Worm (Caenorhabditis elegans) whole organism, young adult: ENCODE data around the gene ceeh-1.

Source experiments
- B0035.1 ChIP-seq: sonication (generic microtip); optimal IDR thresholded peaks from 2 replicates; lab custom pipeline; 2016; ENCODE audit warnings: missing genetic modification characterization, mild to moderate bottlenecking, missing compliant biosample characterization, missing genotype, missing genetic modification reagents
- B0336.3 ChIP-seq: fragments of 200-800 bp; sonication (Bioruptor generic); IDR thresholded peaks from 2 replicates; pipeline ENCODE4 v1.3.6; 2022; ENCODE audit warnings: missing genetic modification characterization, missing compliant biosample characterization
- C06A6.2 ChIP-seq: fragments of 200-800 bp; sonication (Bioruptor generic); conservative IDR thresholded peaks from 2 replicates; pipeline ENCODE4 v1.3.6; 2022; ENCODE audit warnings: missing genetic modification characterization, missing compliant biosample characterization
- D2030.7 ChIP-seq: fragments of 200-800 bp; sonication (Bioruptor generic); IDR thresholded peaks from 2 replicates; pipeline ENCODE4 v1.3.6; 2022; ENCODE audit warnings: missing genetic modification reagents, missing genetic modification characterization, missing compliant biosample characterization
- F10E7.11 ChIP-seq: sonication (generic microtip); optimal IDR thresholded peaks from 2 replicates; lab custom pipeline; 2017; ENCODE audit warnings: mild to moderate bottlenecking, missing genetic modification characterization, moderate library complexity, missing compliant biosample characterization
- F23B12.7 ChIP-seq: sonication (generic microtip); optimal IDR thresholded peaks from 2 replicates; lab custom pipeline; 2017; ENCODE audit warnings: missing genetic modification characterization, mild to moderate bottlenecking, missing compliant biosample characterization, antibody characterized with exemption, moderate library complexity; ENCODE audit not compliant: insufficient read depth
- F33H1.4 ChIP-seq: fragments of 200-800 bp; sonication (Bioruptor generic); IDR thresholded peaks from 2 replicates; pipeline ENCODE4 v1.3.6; 2022; ENCODE audit warnings: missing genetic modification reagents, missing genetic modification characterization, missing compliant biosample characterization
- F57A8.1 ChIP-seq: fragments of 200-800 bp; sonication (Bioruptor generic); optimal IDR thresholded peaks from 2 replicates; lab custom pipeline; 2018; ENCODE audit warnings: mild to moderate bottlenecking, missing genetic modification characterization, moderate library complexity, missing compliant biosample characterization
- Y53F4B.3 ChIP-seq: fragments of 200-800 bp; sonication (Bioruptor generic); IDR thresholded peaks from 2 replicates; pipeline ENCODE4 v1.3.6; 2022; ENCODE audit warnings: missing genetic modification reagents, missing genetic modification characterization, missing compliant biosample characterization
- Y79H2A.3 ChIP-seq: fragments of 200-800 bp; sonication (Bioruptor generic); conservative IDR thresholded peaks from 2 replicates; pipeline ENCODE4 v1.3.6; 2022; ENCODE audit warnings: missing genetic modification reagents, missing genetic modification characterization, missing compliant biosample characterization
- Y95B8A.8 ChIP-seq: fragments of 200-800 bp; sonication (Bioruptor generic); IDR thresholded peaks from 2 replicates; pipeline ENCODE4 v1.3.6; 2022; ENCODE audit warnings: missing genetic modification reagents, missing genetic modification characterization, missing compliant biosample characterization
- ZK185.1 ChIP-seq: sonication (generic microtip); optimal IDR thresholded peaks from 2 replicates; lab custom pipeline; 2016; ENCODE audit warnings: mild to moderate bottlenecking, missing genetic modification characterization, missing compliant biosample characterization; ENCODE audit not compliant: poor library complexity, severe bottlenecking
- ama-1 ChIP-seq, 3 experiments: fragments of 150-350 bp in 1 of 3; sonication (generic microtip) in 2 of 3; optimal IDR thresholded peaks; 2 replicates each; lab custom pipeline; 2014 to 2018; ENCODE audit warnings: missing biosample characterization in 2 of 3, missing genetic modification characterization in 2 of 3, missing genetic modification reagents in 2 of 3
- aptf-2 ChIP-seq: fragments of 200-800 bp; sonication (Bioruptor generic); conservative IDR thresholded peaks from 2 replicates; pipeline ENCODE4 v1.3.6; 2022; ENCODE audit warnings: missing genetic modification reagents, missing genetic modification characterization, missing compliant biosample characterization
- attf-5 ChIP-seq: fragments of 200-800 bp; sonication (Bioruptor generic); optimal IDR thresholded peaks from 2 replicates; lab custom pipeline; 2018; ENCODE audit warnings: mild to moderate bottlenecking, missing genetic modification characterization, missing compliant biosample characterization
- ccch-3 ChIP-seq: fragments of 200-800 bp; sonication (Bioruptor generic); optimal IDR thresholded peaks from 2 replicates; lab custom pipeline; 2018; ENCODE audit warnings: mild to moderate bottlenecking, missing genetic modification characterization, missing compliant biosample characterization
- ceh-100 ChIP-seq: fragments of 200-800 bp; sonication (Bioruptor generic); IDR thresholded peaks from 2 replicates; pipeline ENCODE4 v1.3.6; 2022; ENCODE audit warnings: missing genetic modification reagents, missing genetic modification characterization, missing compliant biosample characterization
- ceh-27 ChIP-seq: fragments of 200-800 bp; sonication (Bioruptor generic); optimal IDR thresholded peaks from 2 replicates; lab custom pipeline; 2018; ENCODE audit warnings: mild to moderate bottlenecking, missing genetic modification characterization, moderate library complexity, missing compliant biosample characterization
- ceh-79 ChIP-seq: sonication (generic microtip); optimal IDR thresholded peaks from 2 replicates; lab custom pipeline; 2017; ENCODE audit warnings: mild to moderate bottlenecking, missing genetic modification characterization, missing compliant biosample characterization
- ceh-91 ChIP-seq: fragments of 200-800 bp; sonication (Bioruptor generic); IDR thresholded peaks from 2 replicates; pipeline ENCODE4 v1.3.6; 2022; ENCODE audit warnings: missing genetic modification reagents, missing genetic modification characterization, missing compliant biosample characterization
- die-1 ChIP-seq: sonication (generic microtip); optimal IDR thresholded peaks from 2 replicates; lab custom pipeline; 2016; ENCODE audit warnings: missing genotype, mild to moderate bottlenecking, missing genetic modification characterization, missing compliant biosample characterization
- dox-1 ChIP-seq: fragments of 200-800 bp; sonication (Bioruptor generic); IDR thresholded peaks from 2 replicates; pipeline ENCODE4 v1.3.6; 2022; ENCODE audit warnings: missing genetic modification reagents, missing genetic modification characterization, missing compliant biosample characterization
- dpff-1 ChIP-seq: sonication (generic microtip); optimal IDR thresholded peaks from 2 replicates; lab custom pipeline; 2017; ENCODE audit warnings: mild to moderate bottlenecking, missing genetic modification characterization, missing compliant biosample characterization
- egrh-3 ChIP-seq: fragments of 200-800 bp; sonication (Bioruptor generic); IDR thresholded peaks from 2 replicates; pipeline ENCODE4 v1.3.6; 2022; ENCODE audit warnings: missing genetic modification reagents, missing genetic modification characterization, missing compliant biosample characterization
- ekl-4 ChIP-seq: fragments of 200-800 bp; sonication (Bioruptor generic); IDR thresholded peaks from 2 replicates; pipeline ENCODE4 v1.3.6; 2022; ENCODE audit warnings: missing genetic modification reagents, missing genetic modification characterization, missing compliant biosample characterization
- fkh-3 ChIP-seq: sonication (generic microtip); optimal IDR thresholded peaks from 2 replicates; lab custom pipeline; 2016; ENCODE audit warnings: mild to moderate bottlenecking, missing genetic modification characterization, missing compliant biosample characterization
- gei-17 ChIP-seq: fragments of 200-800 bp; sonication (Bioruptor generic); optimal IDR thresholded peaks from 2 replicates; lab custom pipeline; 2018; ENCODE audit warnings: mild to moderate bottlenecking, missing genetic modification characterization, missing compliant biosample characterization
- him-1 ChIP-seq: sonication (generic microtip); optimal IDR thresholded peaks from 2 replicates; lab custom pipeline; 2016; ENCODE audit warnings: missing genotype, missing genetic modification reagents, missing genetic modification characterization, missing compliant biosample characterization
- hlh-12 ChIP-seq: sonication (generic microtip); optimal IDR thresholded peaks from 2 replicates; lab custom pipeline; 2016; ENCODE audit warnings: missing genetic modification characterization, missing compliant biosample characterization
- hsf-1 ChIP-seq: fragments of 200-800 bp; sonication (Bioruptor generic); IDR thresholded peaks from 2 replicates; pipeline ENCODE4 v1.3.6; 2022; ENCODE audit warnings: missing genetic modification reagents, missing genetic modification characterization, missing compliant biosample characterization
- lag-1 ChIP-seq: fragments of 200-800 bp; sonication (Bioruptor generic); IDR thresholded peaks from 2 replicates; pipeline ENCODE4 v1.3.6; 2022; ENCODE audit warnings: missing genetic modification reagents, missing genetic modification characterization, missing compliant biosample characterization
- let-607 ChIP-seq, 2 experiments: fragments of 200-800 bp in 1 of 2; sonication (Bioruptor generic) in 1 of 2; sonication (generic microtip) in 1 of 2; optimal IDR thresholded peaks; 2 replicates each; lab custom pipeline; 2016 to 2018; ENCODE audit warnings: mild to moderate bottlenecking in 2 of 2, missing compliant biosample characterization in 2 of 2, missing genetic modification characterization in 2 of 2, moderate library complexity in 2 of 2, missing genotype in 1 of 2
- lin-26 ChIP-seq: fragments of 200-800 bp; sonication (Bioruptor generic); IDR thresholded peaks from 2 replicates; pipeline ENCODE4 v1.3.6; 2022; ENCODE audit warnings: missing genetic modification reagents, missing genetic modification characterization, missing compliant biosample characterization
- lin-54 ChIP-seq: fragments of 200-800 bp; sonication (Bioruptor generic); optimal IDR thresholded peaks from 2 replicates; lab custom pipeline; 2018; ENCODE audit warnings: mild to moderate bottlenecking, missing genetic modification characterization, missing compliant biosample characterization
- lir-1 ChIP-seq: fragments of 200-800 bp; sonication (Bioruptor generic); conservative IDR thresholded peaks from 2 replicates; pipeline ENCODE4 v1.3.6; 2022; ENCODE audit warnings: missing genetic modification reagents, missing genetic modification characterization, missing compliant biosample characterization
- madf-3 ChIP-seq: fragments of 200-800 bp; sonication (Bioruptor generic); IDR thresholded peaks from 2 replicates; pipeline ENCODE4 v1.3.6; 2022; ENCODE audit warnings: missing genetic modification reagents, missing genetic modification characterization, missing compliant biosample characterization
- madf-6 ChIP-seq: fragments of 200-800 bp; sonication (Bioruptor generic); IDR thresholded peaks from 2 replicates; pipeline ENCODE4 v1.3.6; 2022; ENCODE audit warnings: missing genetic modification reagents, missing genetic modification characterization, missing compliant biosample characterization
- madf-8 ChIP-seq: fragments of 200-800 bp; sonication (Bioruptor generic); conservative IDR thresholded peaks from 2 replicates; pipeline ENCODE4 v1.3.6; 2022; ENCODE audit warnings: missing genetic modification reagents, missing genetic modification characterization, missing compliant biosample characterization
- mel-28 ChIP-seq: sonication (generic microtip); optimal IDR thresholded peaks from 2 replicates; lab custom pipeline; 2016; ENCODE audit warnings: borderline replicate concordance, mild to moderate bottlenecking, missing genetic modification characterization, missing compliant biosample characterization
- mxl-1 ChIP-seq: sonication (generic microtip); optimal IDR thresholded peaks from 2 replicates; lab custom pipeline; 2016; ENCODE audit warnings: missing genetic modification characterization, missing compliant biosample characterization
- nfya-1 ChIP-seq: sonication (generic microtip); optimal IDR thresholded peaks from 2 replicates; lab custom pipeline; 2017; ENCODE audit warnings: antibody characterized with exemption, missing compliant biosample characterization, missing genetic modification characterization, borderline replicate concordance; ENCODE audit not compliant: insufficient read depth
- nhr-27 ChIP-seq: fragments of 200-800 bp; sonication (Bioruptor generic); optimal IDR thresholded peaks from 2 replicates; lab custom pipeline; 2018; ENCODE audit warnings: mild to moderate bottlenecking, missing genetic modification characterization, moderate library complexity, missing compliant biosample characterization
- rcor-1 ChIP-seq: fragments of 200-800 bp; sonication (Bioruptor generic); IDR thresholded peaks from 2 replicates; pipeline ENCODE4 v1.3.6; 2022; ENCODE audit warnings: missing genetic modification reagents, missing genetic modification characterization, missing compliant biosample characterization
- snpc-3.4 ChIP-seq: sonication (generic microtip); optimal IDR thresholded peaks from 2 replicates; lab custom pipeline; 2017; ENCODE audit warnings: missing genetic modification characterization, mild to moderate bottlenecking, missing compliant biosample characterization, antibody characterized with exemption, moderate library complexity, missing genotype, missing genetic modification reagents
- tlf-1 ChIP-seq: fragments of 200-800 bp; sonication (Bioruptor generic); optimal IDR thresholded peaks from 2 replicates; lab custom pipeline; 2018; ENCODE audit warnings: mild to moderate bottlenecking, missing genetic modification characterization, missing compliant biosample characterization
- unc-62 ChIP-seq: fragments of 150-350 bp; optimal IDR thresholded peaks from 2 replicates; lab custom pipeline; 2014; ENCODE audit warnings: missing biosample characterization, missing genetic modification reagents, missing genetic modification characterization
- zfh-2 ChIP-seq: fragments of 200-800 bp; sonication (Bioruptor generic); conservative IDR thresholded peaks from 2 replicates; pipeline ENCODE4 v1.3.6; 2022; ENCODE audit warnings: missing genetic modification reagents, missing genetic modification characterization, missing compliant biosample characterization
- ztf-6 ChIP-seq: fragments of 200-800 bp; sonication (Bioruptor generic); IDR thresholded peaks from 2 replicates; pipeline ENCODE4 v1.3.6; 2022; ENCODE audit warnings: missing genetic modification reagents, missing genetic modification characterization, missing compliant biosample characterization

Gene ceeh-1

DNA sequence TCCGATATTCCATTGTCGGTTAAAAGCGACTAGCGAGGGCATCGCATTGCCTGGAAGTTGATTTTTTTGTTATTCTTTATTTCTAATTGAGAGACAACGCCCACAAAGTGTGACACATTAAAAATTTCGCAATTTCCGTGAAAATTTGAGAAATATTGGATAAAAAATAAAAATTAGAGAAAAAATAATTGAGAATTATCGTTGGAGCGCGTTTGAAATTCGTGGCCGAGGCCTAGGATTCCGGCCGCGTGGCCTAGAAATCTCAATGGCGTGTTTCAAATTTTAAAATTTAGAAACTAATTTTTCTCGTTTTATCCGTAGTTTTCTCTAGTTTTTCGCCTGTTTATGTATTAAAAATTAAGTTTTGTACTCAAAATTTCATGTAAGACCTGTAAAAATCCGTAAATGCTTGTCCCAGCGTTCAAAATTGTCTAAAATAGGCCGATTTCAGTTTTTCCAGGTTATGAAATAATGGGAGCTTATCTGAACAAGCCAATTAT lies 48.8 kb downstream of the ceeh-1 start, which contains the start of the genes dagl-2 and ppm-1.G (continued):
- TF ChIP-seq aptf-2 (GFP tag; lab: Robert Waterston, UW) = peak; percentile 62; the same call in 1 of the 2 replicates
- no peak for TF ChIP-seq madf-8
- no peak for TF ChIP-seq F10E7.11
- no peak for TF ChIP-seq rcor-1 (GFP tag; lab: Robert Waterston, UW)
- TF ChIP-seq unc-62 (GFP tag; lab: Kevin White, UChicago) = no peak
- TF ChIP-seq egrh-3 (GFP tag; lab: Robert Waterston, UW) = no peak
- TF ChIP-seq lin-26 = no peak
- TF ChIP-seq dpff-1 = no peak
- TF ChIP-seq C06A6.2 (GFP tag; lab: Robert Waterston, UW) = no peak
- no peak for TF ChIP-seq ztf-6
- no peak for TF ChIP-seq Y79H2A.3
- TF ChIP-seq ZK185.1 (tag; lab: Kevin White, UChicago) = peak; percentile 38
- TF ChIP-seq B0336.3 = no peak
- TF ChIP-seq gei-17 (GFP tag; lab: Kevin White, UChicago) = no peak
- TF ChIP-seq zfh-2 = 0 out of 2 replicates have a peak, but pooled peaks have one; percentile 27
- no peak for TF ChIP-seq hlh-12 (tag; lab: Kevin White, UChicago)
- no peak for TF ChIP-seq F57A8.1 (GFP tag; lab: Kevin White, UChicago)
- TF ChIP-seq lin-54 (GFP tag; lab: Kevin White, UChicago) = peak; percentile 53
- peak; percentile 68 for TF ChIP-seq ceh-27
- TF ChIP-seq tlf-1 = no peak
- TF ChIP-seq ceh-100 = no peak
- no peak for TF ChIP-seq Y53F4B.3 (GFP tag; lab: Robert Waterston, UW)
- no peak for TF ChIP-seq fkh-3 (tag; lab: Kevin White, UChicago)
- TF ChIP-seq Y95B8A.8 (GFP tag; lab: Robert Waterston, UW) = no peak
- TF ChIP-seq let-607 (tag; optimal IDR thresholded peaks at IDR 0.05; lab: Kevin White, UChicago) = peak in 1 of 2 experiments; percentile 2
- peak; percentile 69 for TF ChIP-seq dox-1 (GFP tag; lab: Robert Waterston, UW)
- peak; percentile 47; the same call in 1 of the 2 replicates for TF ChIP-seq F33H1.4 (GFP tag; lab: Robert Waterston, UW)
- TF ChIP-seq die-1 (tag; lab: Kevin White, UChicago) = no peak
- TF ChIP-seq ceh-91 (GFP tag; lab: Robert Waterston, UW) = no peak
- no peak for TF ChIP-seq lag-1
- TF ChIP-seq ceh-79 = no peak
- TF ChIP-seq madf-3 = no peak
- TF ChIP-seq mxl-1 (tag; lab: Kevin White, UChicago) = no peak
- no peak for TF ChIP-seq D2030.7 (GFP tag; lab: Robert Waterston, UW)
- peak; percentile 51; the same call in 1 of the 2 replicates for TF ChIP-seq madf-6
- no peak for TF ChIP-seq ama-1 (optimal IDR thresholded peaks at IDR 0.05; lab: Kevin White, UChicago)
- no peak for TF ChIP-seq ama-1 (GFP tag; optimal IDR thresholded peaks at IDR 0.05; lab: Kevin White, UChicago)
- peak; percentile 21 for TF ChIP-seq snpc-3.4
- TF ChIP-seq him-1 (tag; lab: Kevin White, UChicago) = no peak
- TF ChIP-seq hsf-1 = no peak
- TF ChIP-seq nhr-27 (tag; lab: Kevin White, UChicago) = no peak
- TF ChIP-seq mel-28 (tag; lab: Kevin White, UChicago) = peak; percentile 28
- peak; percentile 63 for TF ChIP-seq F23B12.7 (tag; lab: Kevin White, UChicago)
- TF ChIP-seq B0035.1 (tag; lab: Kevin White, UChicago) = no peak
- TF ChIP-seq nfya-1 (tag; lab: Kevin White, UChicago) = no peak
- TF ChIP-seq lir-1 (GFP tag; lab: Robert Waterston, UW) = no peak; the same call in 1 of the 2 replicates
- TF ChIP-seq attf-5 (GFP tag; lab: Kevin White, UChicago) = peak; percentile 97
- no peak for TF ChIP-seq ccch-3 (GFP tag; lab: Kevin White, UChicago)
- no peak for TF ChIP-seq ekl-4
